Fruit fly (Drosophila melanogaster) whole organism, wandering third instar larva: ENCODE measurements around the gene Fatp1.
A peak's percentile ranks its signal among the peaks of the same experiment; 100 is the strongest.

ENCODE experiments used
- Abd-B ChIP-seq: fragments of >200 bp; optimal IDR thresholded peaks from 2 replicates; lab custom pipeline; 2017; ENCODE audit warnings: missing biosample characterization, missing genetic modification characterization
- CG32264 ChIP-seq: fragments of 200-800 bp; sonication (Bioruptor generic); optimal IDR thresholded peaks from 2 replicates; lab custom pipeline; 2016; ENCODE audit warnings: missing biosample characterization, missing genetic modification characterization
- CG9705 ChIP-seq: fragments of 200-800 bp; sonication (Bioruptor generic); optimal IDR thresholded peaks from 2 replicates; lab custom pipeline; 2018; ENCODE audit warnings: missing biosample characterization, mild to moderate bottlenecking, missing genetic modification characterization
- CrebA ChIP-seq: fragments of 200-800 bp; sonication (Bioruptor generic); optimal IDR thresholded peaks from 2 replicates; lab custom pipeline; 2016; ENCODE audit warnings: missing biosample characterization, mild to moderate bottlenecking, missing genetic modification characterization, borderline replicate concordance
- Dfd ChIP-seq: fragments of >200 bp; optimal IDR thresholded peaks from 2 replicates; lab custom pipeline; 2017; ENCODE audit warnings: missing biosample characterization, missing genetic modification characterization
- Dif ChIP-seq: fragments of 200-275, 200-300 bp; sonication (Bioruptor generic); optimal IDR thresholded peaks from 2 replicates; lab custom pipeline; 2018; ENCODE audit warnings: missing biosample characterization, missing genetic modification characterization; ENCODE audit not compliant: partially characterized antibody
- GATAd ChIP-seq: sonication (Bioruptor generic); optimal IDR thresholded peaks from 2 replicates; lab custom pipeline; 2016; ENCODE audit warnings: missing biosample characterization, missing genetic modification characterization
- HLH106 ChIP-seq: fragments of 200-800 bp; optimal IDR thresholded peaks from 3 replicates; lab custom pipeline; 2019; ENCODE audit warnings: missing biosample characterization, mild to moderate bottlenecking, missing genetic modification characterization, moderate library complexity
- Hnf4 ChIP-seq: fragments of 200-800 bp; sonication (Bioruptor generic); optimal IDR thresholded peaks from 2 replicates; lab custom pipeline; 2016; ENCODE audit warnings: missing biosample characterization, mild to moderate bottlenecking, missing genetic modification characterization
- Hr78 ChIP-seq: fragments of >200 bp; optimal IDR thresholded peaks from 2 replicates; lab custom pipeline; 2017; ENCODE audit warnings: missing biosample characterization, missing genetic modification characterization
- Hr83 ChIP-seq: fragments of 200-300 bp; sonication (Bioruptor generic); optimal IDR thresholded peaks from 2 replicates; lab custom pipeline; 2016; ENCODE audit warnings: missing biosample characterization, mild to moderate bottlenecking, missing genetic modification characterization, moderate library complexity; ENCODE audit not compliant: poor library complexity, severe bottlenecking
- Jra ChIP-seq: sonication (Bioruptor generic); optimal IDR thresholded peaks from 2 replicates; lab custom pipeline; 2016; ENCODE audit warnings: missing biosample characterization, missing genetic modification characterization
- Mio ChIP-seq: sonication (Bioruptor generic); optimal IDR thresholded peaks from 2 replicates; lab custom pipeline; 2016; ENCODE audit warnings: missing biosample characterization, missing genetic modification characterization
- Myc ChIP-seq: fragments of >200 bp; optimal IDR thresholded peaks from 2 replicates; lab custom pipeline; 2017
- N ChIP-seq: fragments of >200 bp; optimal IDR thresholded peaks from 2 replicates; lab custom pipeline; 2018; ENCODE audit warnings: missing biosample characterization, missing external identifiers, missing genetic modification characterization
- OdsH ChIP-seq: fragments of 200-800 bp; sonication (Bioruptor generic); optimal IDR thresholded peaks from 2 replicates; lab custom pipeline; 2016; ENCODE audit warnings: missing biosample characterization, mild to moderate bottlenecking, missing genetic modification characterization
- Rel ChIP-seq, 2 experiments: fragments of 200-800 bp; sonication (Bioruptor generic) in 1 of 2; optimal IDR thresholded peaks; 2 replicates in 1 of 2; 3 replicates in 1 of 2; lab custom pipeline; 2016 to 2019; ENCODE audit warnings: mild to moderate bottlenecking in 2 of 2, missing biosample characterization in 2 of 2, missing genetic modification characterization in 2 of 2, moderate library complexity in 1 of 2
- Sp1 ChIP-seq: fragments of 200-800 bp; sonication (Bioruptor generic); optimal IDR thresholded peaks from 3 replicates; lab custom pipeline; 2019; ENCODE audit warnings: missing biosample characterization, mild to moderate bottlenecking, missing genetic modification characterization, moderate library complexity
- Vsx2 ChIP-seq: fragments of 200-300, 225-300 bp; sonication (Bioruptor generic); optimal IDR thresholded peaks from 2 replicates; lab custom pipeline; 2018; ENCODE audit warnings: missing biosample characterization, missing genetic modification characterization; ENCODE audit not compliant: partially characterized antibody
- br ChIP-seq: fragments of 200-800 bp; sonication (Bioruptor generic); optimal IDR thresholded peaks from 2 replicates; lab custom pipeline; 2016; ENCODE audit warnings: missing biosample characterization, missing genetic modification characterization
- brk ChIP-seq: fragments of 200-800 bp; sonication (Bioruptor generic); optimal IDR thresholded peaks from 2 replicates; lab custom pipeline; 2016; ENCODE audit warnings: missing biosample characterization, mild to moderate bottlenecking, missing genetic modification characterization
- dl ChIP-seq, 2 experiments: fragments of 175-275, 200-275 bp in 1 of 2; fragments of 200-275 bp in 1 of 2; sonication (Bioruptor generic); optimal IDR thresholded peaks; lab custom pipeline; 2018; ENCODE audit warnings: mild to moderate bottlenecking in 2 of 2, missing biosample characterization in 2 of 2, missing genetic modification characterization in 2 of 2, moderate library complexity in 2 of 2; ENCODE audit not compliant: partially characterized antibody in 2 of 2, insufficient read depth in 1 of 2
- dmrt93B ChIP-seq: fragments of 200-800 bp; sonication (Bioruptor generic); optimal IDR thresholded peaks from 2 replicates; lab custom pipeline; 2018; ENCODE audit warnings: missing biosample characterization, mild to moderate bottlenecking, missing genetic modification characterization
- dsf ChIP-seq: sonication (Bioruptor generic); optimal IDR thresholded peaks from 2 replicates; lab custom pipeline; 2016; ENCODE audit warnings: missing biosample characterization, missing genetic modification characterization, borderline replicate concordance
- ey ChIP-seq: fragments of 200-800 bp; sonication (Bioruptor generic); optimal IDR thresholded peaks from 2 replicates; lab custom pipeline; 2016; ENCODE audit warnings: missing biosample characterization, missing genetic modification characterization
- foxo ChIP-seq, 2 experiments: fragments of 200-800 bp; sonication (Bioruptor generic); optimal IDR thresholded peaks; 2 replicates in 1 of 2; 3 replicates in 1 of 2; lab custom pipeline; 2016 to 2017; ENCODE audit warnings: missing biosample characterization in 2 of 2, missing genetic modification characterization in 2 of 2
- fru ChIP-seq: fragments of 200-800 bp; sonication (Bioruptor generic); optimal IDR thresholded peaks from 3 replicates; lab custom pipeline; 2016; ENCODE audit warnings: missing biosample characterization, mild to moderate bottlenecking, missing genetic modification characterization
- h ChIP-seq: fragments of 200-800 bp; sonication (Bioruptor generic); optimal IDR thresholded peaks from 3 replicates; lab custom pipeline; 2016; ENCODE audit warnings: missing biosample characterization, mild to moderate bottlenecking, missing genetic modification characterization
- jim ChIP-seq: fragments of 175-275, 200-325 bp; sonication (Bioruptor generic); optimal IDR thresholded peaks from 2 replicates; lab custom pipeline; 2016; ENCODE audit warnings: missing biosample characterization, mild to moderate bottlenecking, missing genetic modification characterization
- lola ChIP-seq: fragments of >200 bp; optimal IDR thresholded peaks from 2 replicates; lab custom pipeline; 2017; ENCODE audit warnings: missing biosample characterization, missing genetic modification characterization
- pan ChIP-seq: fragments of >200 bp; optimal IDR thresholded peaks from 2 replicates; lab custom pipeline; 2017
- psq ChIP-seq: fragments of 200-800 bp; sonication (Bioruptor generic); optimal IDR thresholded peaks from 3 replicates; lab custom pipeline; 2017; ENCODE audit warnings: missing biosample characterization, mild to moderate bottlenecking, missing genetic modification characterization, moderate library complexity
- rgr ChIP-seq: fragments of 200-800 bp; sonication (Bioruptor generic); optimal IDR thresholded peaks from 3 replicates; lab custom pipeline; 2016; ENCODE audit warnings: missing biosample characterization, mild to moderate bottlenecking, missing genetic modification characterization
- sage ChIP-seq: fragments of 200-800 bp; sonication (Bioruptor generic); optimal IDR thresholded peaks from 2 replicates; lab custom pipeline; 2016; ENCODE audit warnings: missing biosample characterization, mild to moderate bottlenecking, missing genetic modification characterization
- sv ChIP-seq: fragments of 200-800 bp; sonication (Bioruptor generic); optimal IDR thresholded peaks from 3 replicates; lab custom pipeline; 2016; ENCODE audit warnings: missing biosample characterization, missing genetic modification characterization
- tai ChIP-seq: sonication (Bioruptor generic); optimal IDR thresholded peaks from 2 replicates; lab custom pipeline; 2016; ENCODE audit warnings: missing biosample characterization, missing genetic modification characterization
- usp ChIP-seq: fragments of >200 bp; optimal IDR thresholded peaks from 2 replicates; lab custom pipeline; 2017; ENCODE audit warnings: missing biosample characterization, missing genetic modification characterization
- woc ChIP-seq: sonication (Bioruptor generic); optimal IDR thresholded peaks from 2 replicates; lab custom pipeline; 2016; ENCODE audit warnings: missing biosample characterization, mild to moderate bottlenecking, missing genetic modification characterization

Gene Fatp1

dm6 chr2L:10517085-10517484 is at the start of gene Fatp1, which contains the start of gene Lrr47:
Gene Fatp1, minus strand, starts transcription at chr2L:10517218.
Gene Lrr47, plus strand, starts transcription at chr2L:10517335.
- peak; percentile 46 for TF ChIP-seq Hr83 (GFP tag; lab: Kevin White, UChicago)
- no peak for TF ChIP-seq usp (GFP tag; lab: Kevin White, UChicago)
- TF ChIP-seq Dfd (GFP tag; lab: Kevin White, UChicago): no peak
- no peak for TF ChIP-seq Myc (lab: Kevin White, UChicago)
- peak; percentile 25 for TF ChIP-seq woc (GFP tag; lab: Kevin White, UChicago)
- no peak for TF ChIP-seq OdsH (GFP tag; lab: Kevin White, UChicago)
- peak; percentile 20 for TF ChIP-seq fru (GFP tag; lab: Kevin White, UChicago)
- TF ChIP-seq, all 38 proteins: peak for 3

DNA sequence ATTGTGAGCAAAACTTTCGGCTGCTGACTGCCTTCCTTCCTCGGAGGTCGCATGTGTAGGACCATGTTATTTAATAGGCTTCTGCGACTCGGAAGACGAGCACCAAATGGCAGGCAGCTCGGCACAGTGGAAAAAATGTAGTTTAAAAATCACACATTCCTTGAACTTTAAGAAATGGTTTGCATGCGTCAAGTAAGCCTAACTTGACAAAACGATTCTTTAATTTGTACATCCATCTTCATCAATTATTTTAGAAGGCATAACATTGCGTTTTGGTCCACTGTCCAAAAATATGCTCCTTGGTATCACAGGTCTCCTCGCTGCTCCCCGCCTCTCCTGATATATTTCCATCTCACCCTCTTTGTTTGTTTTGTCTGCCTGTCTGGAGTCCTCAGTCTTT is 48.7 kb upstream of the Fatp1 start:
- TF ChIP-seq Hr78 (GFP tag; lab: Kevin White, UChicago): no peak
- no peak for TF ChIP-seq woc (GFP tag; lab: Kevin White, UChicago)
- TF ChIP-seq lola (GFP tag; lab: Kevin White, UChicago): no peak
- TF ChIP-seq N (GFP tag; lab: Kevin White, UChicago): no peak
- TF ChIP-seq h (GFP tag; lab: Kevin White, UChicago): peak; percentile 34
- peak; percentile 28 for TF ChIP-seq rgr (GFP tag; lab: Kevin White, UChicago)
- no peak for TF ChIP-seq sv
- TF ChIP-seq dsf (GFP tag; lab: Kevin White, UChicago): no peak
- no peak for TF ChIP-seq Myc (lab: Kevin White, UChicago)
- no peak for TF ChIP-seq psq (GFP tag; lab: Kevin White, UChicago)
- no peak for TF ChIP-seq sage (GFP tag; lab: Kevin White, UChicago)
- no peak for TF ChIP-seq pan (lab: Kevin White, UChicago)
- no peak for TF ChIP-seq CG9705
- TF ChIP-seq Mio (GFP tag; lab: Kevin White, UChicago): no peak
- no peak for TF ChIP-seq Hr83 (GFP tag; lab: Kevin White, UChicago)
- no peak for TF ChIP-seq Hnf4 (GFP tag; lab: Kevin White, UChicago)
- no peak for TF ChIP-seq Rel (GFP tag; optimal IDR thresholded peaks at IDR 0.05; lab: Kevin White, UChicago)
- no peak for TF ChIP-seq Rel (tag; optimal IDR thresholded peaks at IDR 0.05; lab: Kevin White, UChicago)
- TF ChIP-seq Sp1 (GFP tag; lab: Kevin White, UChicago): no peak
- TF ChIP-seq OdsH (GFP tag; lab: Kevin White, UChicago): peak; percentile 10
- TF ChIP-seq jim (GFP tag; lab: Kevin White, UChicago): no peak
- TF ChIP-seq fru (GFP tag; lab: Kevin White, UChicago): peak; percentile 47
- TF ChIP-seq foxo (GFP tag; optimal IDR thresholded peaks at IDR 0.05; lab: Kevin White, UChicago): peak in 1 of 2 experiments; percentile 15
- TF ChIP-seq Jra (GFP tag; lab: Kevin White, UChicago): no peak
- TF ChIP-seq brk (GFP tag; lab: Kevin White, UChicago): no peak
- TF ChIP-seq dl (GFP tag; optimal IDR thresholded peaks at IDR 0.05; lab: Kevin White, UChicago; ENCODE audit: insufficient read depth in 1 of 2, partially characterized antibody in 2 of 2): no peak
- TF ChIP-seq HLH106 (tag; lab: Kevin White, UChicago): peak; percentile 2
- TF ChIP-seq br (GFP tag; lab: Kevin White, UChicago): no peak
- TF ChIP-seq CG32264 (GFP tag; lab: Kevin White, UChicago): no peak
- TF ChIP-seq Abd-B: no peak
- TF ChIP-seq ey (GFP tag; lab: Kevin White, UChicago): peak; percentile 20
- no peak for TF ChIP-seq Dfd (GFP tag; lab: Kevin White, UChicago)
- TF ChIP-seq Dif: no peak
- no peak for TF ChIP-seq dmrt93B
- TF ChIP-seq usp (GFP tag; lab: Kevin White, UChicago): no peak
- no peak for TF ChIP-seq CrebA (GFP tag; lab: Kevin White, UChicago)
- TF ChIP-seq tai (GFP tag; lab: Kevin White, UChicago): no peak
- TF ChIP-seq GATAd: no peak

DNA sequence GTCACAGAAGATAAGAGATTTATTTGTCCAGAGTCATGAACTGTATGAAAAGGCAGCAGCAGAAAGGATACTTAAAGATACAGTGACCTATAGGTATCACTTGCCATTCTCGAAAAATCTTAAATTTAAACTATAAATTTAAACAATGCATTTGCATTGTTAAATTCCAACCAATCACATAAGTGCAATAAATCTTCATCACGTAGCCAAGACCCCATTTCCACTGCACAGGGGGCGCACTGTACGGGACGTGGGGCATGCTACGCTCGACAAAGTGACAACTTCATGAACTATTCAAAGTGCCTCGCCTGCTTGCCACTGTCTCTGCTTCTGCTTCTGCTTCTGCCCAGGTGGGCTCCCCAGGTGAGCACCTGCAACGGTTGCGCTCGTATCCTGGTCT is 38.3 kb upstream of the Fatp1 start:
- TF ChIP-seq CG32264 (GFP tag; lab: Kevin White, UChicago) (no peak), Jra (GFP tag; lab: Kevin White, UChicago) (no peak), woc (GFP tag; lab: Kevin White, UChicago) (no peak), brk (GFP tag; lab: Kevin White, UChicago) (no peak), foxo (GFP tag; optimal IDR thresholded peaks at IDR 0.05; lab: Kevin White, UChicago) (no peak), CrebA (GFP tag; lab: Kevin White, UChicago) (no peak), Vsx2 (no peak), lola (GFP tag; lab: Kevin White, UChicago) (no peak), ey (GFP tag; lab: Kevin White, UChicago) (no peak), OdsH (GFP tag; lab: Kevin White, UChicago) (no peak), dsf (GFP tag; lab: Kevin White, UChicago) (no peak), GATAd (no peak), dmrt93B (no peak), Abd-B (no peak), rgr (GFP tag; lab: Kevin White, UChicago) (no peak), N (GFP tag; lab: Kevin White, UChicago) (no peak), fru (GFP tag; lab: Kevin White, UChicago) (no peak), CG9705 (no peak), sage (GFP tag; lab: Kevin White, UChicago) (no peak)
